Fruit fly (Drosophila melanogaster) whole organism, embryonic: ENCODE measurements around the gene Syx4.

Experiments used
- CG10654 ChIP-seq: fragments of 200-800 bp; sonication (Bioruptor generic); optimal IDR thresholded peaks from 2 replicates; lab custom pipeline; 2016; ENCODE audit warnings: missing biosample characterization, missing genetic modification characterization
- CG10979 ChIP-seq: fragments of 200-800 bp; sonication (Bioruptor generic); optimal IDR thresholded peaks from 2 replicates; lab custom pipeline; 2018; ENCODE audit warnings: missing biosample characterization, mild to moderate bottlenecking, missing genetic modification characterization, moderate library complexity
- CG12942 ChIP-seq: fragments of 200-800 bp; sonication (Bioruptor generic); optimal IDR thresholded peaks from 3 replicates; lab custom pipeline; 2016; ENCODE audit warnings: missing biosample characterization, missing genetic modification characterization
- CG15479 ChIP-seq: fragments of 200-800 bp; sonication (Bioruptor generic); optimal IDR thresholded peaks from 3 replicates; lab custom pipeline; 2019; ENCODE audit warnings: missing biosample characterization, mild to moderate bottlenecking, missing genetic modification characterization, moderate library complexity
- CG15601 ChIP-seq: fragments of 200-800 bp; sonication (Bioruptor generic); optimal IDR thresholded peaks from 3 replicates; lab custom pipeline; 2019; ENCODE audit warnings: missing biosample characterization, mild to moderate bottlenecking, missing genetic modification characterization, moderate library complexity
- CG2129 ChIP-seq: fragments of 200-800 bp; sonication (Bioruptor generic); IDR thresholded peaks from 2 replicates; pipeline ENCODE4 v1.3.6; 2022; ENCODE audit warnings: missing biosample characterization, missing genetic modification characterization; ENCODE audit not compliant: partially characterized antibody
- CG30431 ChIP-seq: fragments of 200-800 bp; sonication (Bioruptor generic); optimal IDR thresholded peaks from 2 replicates; lab custom pipeline; 2017; ENCODE audit warnings: missing biosample characterization, missing genetic modification characterization
- CG31365 ChIP-seq: fragments of 200-800 bp; sonication (Bioruptor generic); optimal IDR thresholded peaks from 2 replicates; lab custom pipeline; 2018; ENCODE audit warnings: missing biosample characterization, mild to moderate bottlenecking, missing genetic modification characterization
- CG31441 ChIP-seq: fragments of 200-800 bp; sonication (Bioruptor generic); IDR thresholded peaks from 2 replicates; pipeline ENCODE4 v1.3.6; 2022; ENCODE audit warnings: missing biosample characterization, missing genetic modification characterization
- CG3281 ChIP-seq: fragments of 200-800 bp; sonication (Bioruptor generic); optimal IDR thresholded peaks from 3 replicates; lab custom pipeline; 2017; ENCODE audit warnings: missing biosample characterization, mild to moderate bottlenecking, missing genetic modification characterization
- CG3726 ChIP-seq: fragments of 200-800 bp; sonication (Bioruptor generic); IDR thresholded peaks from 3 replicates; pipeline ENCODE4, ENCODE4 v1.3.6; 2022; ENCODE audit warnings: missing biosample characterization, missing genetic modification characterization
- CG7786 ChIP-seq: fragments of 200-800 bp; sonication (Bioruptor generic); optimal IDR thresholded peaks from 2 replicates; lab custom pipeline; 2016; ENCODE audit warnings: missing biosample characterization, missing genetic modification characterization
- CTCF ChIP-seq: fragments of 200-800 bp; sonication (Bioruptor generic); optimal IDR thresholded peaks from 2 replicates; lab custom pipeline; 2017; ENCODE audit warnings: missing biosample characterization, mild to moderate bottlenecking, missing genetic modification characterization, moderate library complexity
- Chrac-16 ChIP-seq: fragments of 200-800 bp; sonication (Bioruptor generic); optimal IDR thresholded peaks from 3 replicates; lab custom pipeline; 2016; ENCODE audit warnings: missing biosample characterization, missing genetic modification characterization
- CrebB ChIP-seq: fragments of 200-800 bp; sonication (Bioruptor generic); optimal IDR thresholded peaks from 3 replicates; lab custom pipeline; 2018; ENCODE audit warnings: missing biosample characterization, mild to moderate bottlenecking, missing genetic modification characterization
- Dek ChIP-seq: fragments of 200-800 bp; sonication (Bioruptor generic); optimal IDR thresholded peaks from 3 replicates; lab custom pipeline; 2019; ENCODE audit warnings: missing biosample characterization, mild to moderate bottlenecking, missing genetic modification characterization, moderate library complexity
- Fer2 ChIP-seq: fragments of 200-800 bp; sonication (Bioruptor generic); optimal IDR thresholded peaks from 2 replicates; lab custom pipeline; 2018; ENCODE audit warnings: missing biosample characterization, mild to moderate bottlenecking, missing genetic modification characterization, moderate library complexity
- H15 ChIP-seq: fragments of 200-800 bp; sonication (Bioruptor generic); IDR thresholded peaks from 3 replicates; pipeline ENCODE4 v1.3.6; 2022; ENCODE audit warnings: missing biosample characterization, missing genetic modification characterization
- HmgD ChIP-seq: fragments of 200-800 bp; sonication (Bioruptor generic); optimal IDR thresholded peaks from 3 replicates; lab custom pipeline; 2016; ENCODE audit warnings: missing biosample characterization, missing genetic modification characterization
- Hmx ChIP-seq: fragments of 200-800 bp; sonication (Bioruptor generic); optimal IDR thresholded peaks from 2 replicates; lab custom pipeline; 2016; ENCODE audit warnings: missing biosample characterization, missing genetic modification characterization
- Hr3 ChIP-seq: fragments of 200-800 bp; sonication (Bioruptor generic); optimal IDR thresholded peaks from 3 replicates; lab custom pipeline; 2016; ENCODE audit warnings: missing biosample characterization, missing genetic modification characterization
- Kr ChIP-seq: fragments of 200-800 bp; sonication (Bioruptor generic); optimal IDR thresholded peaks from 2 replicates; lab custom pipeline; 2017; ENCODE audit warnings: missing biosample characterization, mild to moderate bottlenecking, missing genetic modification characterization
- NK7.1 ChIP-seq: fragments of 200-800 bp; sonication (Bioruptor generic); optimal IDR thresholded peaks from 3 replicates; lab custom pipeline; 2016; ENCODE audit warnings: missing biosample characterization, missing genetic modification characterization
- Usf ChIP-seq: fragments of 200-800 bp; sonication (Bioruptor generic); optimal IDR thresholded peaks from 2 replicates; lab custom pipeline; 2017; ENCODE audit warnings: missing genotype, missing biosample characterization, missing genetic modification characterization
- amos ChIP-seq: fragments of 200-800 bp; sonication (Bioruptor generic); IDR thresholded peaks from 2 replicates; pipeline ENCODE4 v1.3.6; 2022; ENCODE audit warnings: missing biosample characterization, missing genetic modification characterization; ENCODE audit not compliant: partially characterized antibody
- aop ChIP-seq: fragments of 200-800 bp; sonication (Bioruptor generic); IDR thresholded peaks from 2 replicates; pipeline ENCODE4 v1.3.6; 2022; ENCODE audit warnings: missing biosample characterization, missing genetic modification characterization
- bab2 ChIP-seq: fragments of 200-800 bp; sonication (Bioruptor generic); optimal IDR thresholded peaks from 2 replicates; lab custom pipeline; 2016; ENCODE audit warnings: missing biosample characterization, missing genetic modification characterization
- btn ChIP-seq: fragments of 200-800 bp; sonication (Bioruptor generic); optimal IDR thresholded peaks from 2 replicates; lab custom pipeline; 2016; ENCODE audit warnings: missing biosample characterization, missing genetic modification characterization
- cas ChIP-seq: fragments of 200-800 bp; sonication (Bioruptor generic); IDR thresholded peaks from 2 replicates; pipeline ENCODE4 v1.3.6; 2022; ENCODE audit warnings: missing biosample characterization, missing genetic modification characterization
- cato ChIP-seq: fragments of 200-800 bp; sonication (Bioruptor generic); optimal IDR thresholded peaks from 2 replicates; lab custom pipeline; 2016; ENCODE audit warnings: missing biosample characterization, missing genetic modification characterization, borderline replicate concordance
- disco-r ChIP-seq: fragments of 200-800 bp; sonication (Bioruptor generic); optimal IDR thresholded peaks from 2 replicates; lab custom pipeline; 2016; ENCODE audit warnings: missing biosample characterization, missing genetic modification characterization
- dm ChIP-seq: fragments of 200-800 bp; sonication (Bioruptor generic); optimal IDR thresholded peaks from 3 replicates; lab custom pipeline; 2016; ENCODE audit warnings: missing biosample characterization, missing genetic modification characterization
- dmrt11E ChIP-seq: fragments of 200-800 bp; sonication (Bioruptor generic); optimal IDR thresholded peaks from 3 replicates; lab custom pipeline; 2018; ENCODE audit warnings: missing biosample characterization, mild to moderate bottlenecking, missing genetic modification characterization, moderate library complexity
- dpn ChIP-seq, 2 experiments: fragments of 200-800 bp; sonication (Bioruptor generic); optimal IDR thresholded peaks; 3 replicates each; lab custom pipeline; 2016; ENCODE audit warnings: missing biosample characterization in 2 of 2, missing genetic modification characterization in 2 of 2
- dysf ChIP-seq: fragments of 200-800 bp; sonication (Bioruptor generic); IDR thresholded peaks from 3 replicates; pipeline ENCODE4 v1.3.6; 2022; ENCODE audit warnings: missing biosample characterization, missing genetic modification characterization
- esg ChIP-seq: fragments of 200-800 bp; sonication (Bioruptor generic); conservative IDR thresholded peaks from 2 replicates; pipeline ENCODE4 v1.3.6; 2022; ENCODE audit warnings: missing biosample characterization, missing genetic modification characterization
- eyg ChIP-seq: fragments of 200-800 bp; sonication (Bioruptor generic); optimal IDR thresholded peaks from 3 replicates; lab custom pipeline; 2016; ENCODE audit warnings: missing biosample characterization, missing genetic modification characterization
- fru ChIP-seq: fragments of >200 bp; optimal IDR thresholded peaks from 2 replicates; lab custom pipeline; 2017
- gsb ChIP-seq: fragments of 200-800 bp; sonication (Bioruptor generic); IDR thresholded peaks from 2 replicates; pipeline ENCODE4 v1.3.6; 2022; ENCODE audit warnings: missing biosample characterization, missing genetic modification characterization
- gsb-n ChIP-seq: fragments of 200-800 bp; sonication (Bioruptor generic); optimal IDR thresholded peaks from 3 replicates; lab custom pipeline; 2018; ENCODE audit warnings: missing biosample characterization, mild to moderate bottlenecking, missing genetic modification characterization
- jumu ChIP-seq: fragments of 200-800 bp; sonication (Bioruptor generic); optimal IDR thresholded peaks from 3 replicates; lab custom pipeline; 2016; ENCODE audit warnings: missing biosample characterization, missing genetic modification characterization
- luna ChIP-seq: fragments of 200-800 bp; sonication (Bioruptor generic); optimal IDR thresholded peaks from 2 replicates; lab custom pipeline; 2016; ENCODE audit warnings: missing biosample characterization, missing genetic modification characterization
- mirr ChIP-seq: fragments of 200-800 bp; sonication (Bioruptor generic); optimal IDR thresholded peaks from 3 replicates; lab custom pipeline; 2018; ENCODE audit warnings: missing biosample characterization, mild to moderate bottlenecking, missing genetic modification characterization
- pan ChIP-seq, 4 experiments: fragments of >200 bp in 3 of 4; fragments of 200-800 bp in 1 of 4; sonication (Bioruptor generic) in 1 of 4; optimal IDR thresholded peaks in 3 of 4; IDR thresholded peaks in 1 of 4; 2 replicates each; pipeline versions ENCODE4 v1.3.6 to Lab custom; 2017 to 2022; ENCODE audit warnings: missing biosample characterization in 2 of 4, missing genetic modification characterization in 2 of 4, mixed read lengths in 1 of 4
- pita ChIP-seq: fragments of 200-800 bp; sonication (Bioruptor generic); optimal IDR thresholded peaks from 2 replicates; lab custom pipeline; 2017; ENCODE audit warnings: missing biosample characterization, mild to moderate bottlenecking, missing genetic modification characterization
- pzg ChIP-seq: fragments of 200-800 bp; sonication (Bioruptor generic); optimal IDR thresholded peaks from 3 replicates; lab custom pipeline; 2018; ENCODE audit warnings: missing biosample characterization, mild to moderate bottlenecking, missing genetic modification characterization, moderate library complexity
- ro ChIP-seq: fragments of 200-800 bp; sonication (Bioruptor generic); IDR thresholded peaks from 2 replicates; pipeline ENCODE4 v1.3.6; 2022; ENCODE audit warnings: missing biosample characterization, missing genetic modification characterization
- sens ChIP-seq: fragments of 200-800 bp; sonication (Bioruptor generic); peaks from one replicate; lab custom pipeline; 2016; ENCODE audit warnings: missing biosample characterization, missing genetic modification characterization
- slbo ChIP-seq: fragments of 200-800 bp; sonication (Bioruptor generic); IDR thresholded peaks from 2 replicates; pipeline ENCODE4 v1.3.6; 2022; ENCODE audit warnings: missing biosample characterization, missing genetic modification characterization
- vvl ChIP-seq: fragments of 200-800 bp; sonication (Bioruptor generic); IDR thresholded peaks from 2 replicates; pipeline ENCODE4 v1.3.6; 2022; ENCODE audit warnings: missing biosample characterization, missing genetic modification characterization
- wor ChIP-seq: fragments of 200-800 bp; sonication (Bioruptor generic); IDR thresholded peaks from 2 replicates; pipeline ENCODE4 v1.3.6; 2022; ENCODE audit warnings: missing biosample characterization, missing genetic modification characterization
- zfh1 ChIP-seq: fragments of 200-800 bp; sonication (Bioruptor generic); IDR thresholded peaks from 3 replicates; pipeline ENCODE4 v1.3.6; 2022; ENCODE audit warnings: missing biosample characterization, missing genetic modification characterization

Syx4 gene

dm6 chrX:2703693-2704092 is 40.2 kb downstream of the Syx4 start, which contains the start of gene Ugalt (continued):
- peak; percentile 100 for TF ChIP-seq dpn (GFP tag; optimal IDR thresholded peaks at IDR 0.05; lab: Kevin White, UChicago)
- TF ChIP-seq ro, result peak; percentile 100
- peak; percentile 100 for TF ChIP-seq jumu (GFP tag; lab: Kevin White, UChicago)
- TF ChIP-seq dm, result peak; percentile 100
- TF ChIP-seq gsb-n (tag; lab: Kevin White, UChicago), result peak; percentile 100
- TF ChIP-seq CG3726, result peak; percentile 100
- peak; percentile 100 for TF ChIP-seq bab2 (GFP tag; lab: Kevin White, UChicago)
- peak; percentile 100 for TF ChIP-seq Chrac-16
- TF ChIP-seq zfh1 (GFP tag; lab: Robert Waterston, UW), result peak; percentile 100
- TF ChIP-seq H15, result peak; percentile 100
- TF ChIP-seq mirr (GFP tag; lab: Kevin White, UChicago), result peak; percentile 100
- TF ChIP-seq cas (GFP tag; lab: Robert Waterston, UW), result peak; percentile 100
- peak; percentile 99 for TF ChIP-seq dmrt11E (tag; lab: Kevin White, UChicago)
- TF ChIP-seq gsb (GFP tag; lab: Robert Waterston, UW), result peak; percentile 100
- peak; percentile 100 for TF ChIP-seq CG31441 (GFP tag; lab: Robert Waterston, UW)
- peak; percentile 99 for TF ChIP-seq CG15601 (tag; lab: Kevin White, UChicago)
- peak; percentile 100 for TF ChIP-seq btn (GFP tag; lab: Kevin White, UChicago)
- TF ChIP-seq amos (GFP tag; lab: Robert Waterston, UW), result peak; percentile 36; the same call in 1 of the 2 replicates
- TF ChIP-seq Hr3, result peak; percentile 100
- TF ChIP-seq vvl, result peak; percentile 100
- peak; percentile 100 for TF ChIP-seq dysf (GFP tag; lab: Robert Waterston, UW)
- peak; percentile 100 for TF ChIP-seq CrebB (tag; lab: Kevin White, UChicago)
- peak; percentile 100 for TF ChIP-seq CG12942 (GFP tag; lab: Kevin White, UChicago)
- peak; percentile 100 for TF ChIP-seq Dek (tag; lab: Kevin White, UChicago)
- peak; percentile 86 for TF ChIP-seq CTCF (GFP tag; lab: Kevin White, UChicago)
- no peak for TF ChIP-seq fru (lab: Kevin White, UChicago)
- TF ChIP-seq CG10654, result peak; percentile 100
- TF ChIP-seq CG10979, result peak; percentile 100
- TF ChIP-seq sens (GFP tag; lab: Kevin White, UChicago), result peak; percentile 100
- TF ChIP-seq esg (GFP tag; lab: Robert Waterston, UW), result peak; percentile 100
- TF ChIP-seq CG15479 (GFP tag; lab: Kevin White, UChicago), result peak; percentile 72
- TF ChIP-seq CG30431, result peak; percentile 100
- TF ChIP-seq Fer2, result peak; percentile 100
- TF ChIP-seq pita (GFP tag; lab: Kevin White, UChicago), result no peak
- TF ChIP-seq luna (GFP tag; lab: Kevin White, UChicago), result peak; percentile 100
- peak; percentile 99 for TF ChIP-seq Hmx (GFP tag; lab: Kevin White, UChicago)
- peak; percentile 100 for TF ChIP-seq disco-r (GFP tag; lab: Kevin White, UChicago)
- TF ChIP-seq eyg (GFP tag; lab: Kevin White, UChicago), result peak; percentile 100
- peak; percentile 96 for TF ChIP-seq Kr (GFP tag; lab: Kevin White, UChicago)
- TF ChIP-seq CG31365 (tag; lab: Kevin White, UChicago), result peak; percentile 97
- peak; percentile 100 for TF ChIP-seq NK7.1 (GFP tag; lab: Kevin White, UChicago)
- peak; percentile 100 for TF ChIP-seq HmgD
- peak; percentile 100 for TF ChIP-seq CG3281 (GFP tag; lab: Kevin White, UChicago)
- peak; percentile 100 for TF ChIP-seq wor
- peak; percentile 100 for TF ChIP-seq Usf
- peak; percentile 100 for TF ChIP-seq aop (GFP tag; lab: Robert Waterston, UW)
- TF ChIP-seq cato (GFP tag; lab: Kevin White, UChicago), result peak; percentile 100
- peak; percentile 100 for TF ChIP-seq slbo (GFP tag; lab: Robert Waterston, UW)
- peak; percentile 100 for TF ChIP-seq CG7786
- no peak for TF ChIP-seq CG2129 (GFP tag; lab: Robert Waterston, UW)
- TF ChIP-seq pzg (GFP tag; lab: Kevin White, UChicago), result peak; percentile 89
- no peak for TF ChIP-seq pan (optimal IDR thresholded peaks at IDR 0.05; lab: Kevin White, UChicago)
- peak in 1 of 2 experiments; percentile 100 for TF ChIP-seq pan (GFP tag; optimal IDR thresholded peaks at IDR 0.05 in 1 of 2, IDR thresholded peaks at IDR 0.05 in 1 of 2)
